Worm (Caenorhabditis elegans) whole organism, L4 larva: ENCODE results near the gene pvf-1.

Source experiments
- R02D3.7 ChIP-seq: fragments of 150-350 bp; sonication (generic microtip); optimal IDR thresholded peaks from 3 replicates; lab custom pipeline; 2014; ENCODE audit warnings: missing biosample characterization, missing genetic modification characterization
- Y5F2A.4 ChIP-seq: fragments of 200-800 bp; sonication (Bioruptor generic); optimal IDR thresholded peaks from 2 replicates; lab custom pipeline; 2018; ENCODE audit warnings: mild to moderate bottlenecking, missing genetic modification characterization, missing compliant biosample characterization
- snpc-4 ChIP-seq: fragments of 150-350 bp; optimal IDR thresholded peaks from 2 replicates; lab custom pipeline; 2014; ENCODE audit warnings: missing biosample characterization, missing genetic modification characterization
- unc-62 ChIP-seq, 3 experiments: fragments of 150-350 bp in 1 of 3; sonication (generic microtip); optimal IDR thresholded peaks in 2 of 3; peaks in 1 of 3; 1 replicate in 1 of 3; 2 replicates in 2 of 3; lab custom pipeline; 2014 to 2017; ENCODE audit warnings: missing biosample characterization in 3 of 3, missing genetic modification characterization in 3 of 3, missing genetic modification reagents in 3 of 3, missing genotype in 1 of 3

ce11 chrIII:1805415-1806008, 18.6 kb downstream of the pvf-1 start:
- TF ChIP-seq snpc-4 (tag; lab: Kevin White, UChicago) (no peak), R02D3.7 (tag; lab: Kevin White, UChicago) (no peak), unc-62 (GFP tag; optimal IDR thresholded peaks at IDR 0.05 in 1 of 2; lab: Kevin White, UChicago) (no peak), unc-62 (tag; optimal IDR thresholded peaks at IDR 0.05; lab: Kevin White, UChicago) (no peak), Y5F2A.4 (GFP tag; lab: Kevin White, UChicago) (no peak)
